Worm (Caenorhabditis elegans): Measurements from ENCODE around the gene C06G3.3.

DNA sequence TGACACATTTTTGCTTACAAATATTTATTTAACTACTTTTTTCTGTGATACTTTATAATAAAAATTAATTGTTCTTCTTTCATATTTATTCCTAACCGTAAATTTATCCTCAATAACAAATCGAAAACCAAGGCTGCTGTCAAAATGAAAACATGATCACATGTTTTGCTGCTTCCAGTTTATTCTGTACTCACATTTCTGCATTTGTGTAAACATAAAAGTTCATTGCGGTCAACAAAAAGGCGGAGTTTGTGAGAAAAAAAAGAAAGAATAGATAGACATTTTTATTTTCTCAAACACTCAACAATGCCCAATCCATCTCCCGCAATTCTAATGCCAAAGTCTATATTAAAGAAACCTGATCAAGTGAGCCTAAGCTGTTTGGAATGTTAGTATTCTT lies at the start of gene C06G3.3:
- TF ChIP-seq grh-1 (GFP tag; IDR thresholded peaks at IDR 0.05) (no peak), xbp-1 (tag; optimal IDR thresholded peaks at IDR 0.05) (no peak), nhr-12 (tag; optimal IDR thresholded peaks at IDR 0.05) (no peak), skn-1 (tag; optimal IDR thresholded peaks at IDR 0.05) (no peak), nhr-237 (tag; optimal IDR thresholded peaks at IDR 0.05) (no peak), rnt-1 (tag; optimal IDR thresholded peaks at IDR 0.05) (no peak)

Data from whole organism, L1 larva.